Fruit fly (Drosophila melanogaster) whole organism, embryonic: Measurements from ENCODE around the gene obe.
A peak's percentile ranks its signal among the peaks of the same experiment; 100 is the strongest.

Experiments used
- Atf6 ChIP-seq: fragments of 200-800 bp; sonication (Bioruptor generic); IDR thresholded peaks from 2 replicates; pipeline ENCODE4 v1.3.6; 2022; ENCODE audit warnings: missing biosample characterization, missing genetic modification characterization
- CG10366 ChIP-seq: fragments of 200-800 bp; sonication (Bioruptor generic); IDR thresholded peaks from 2 replicates; pipeline ENCODE4 v1.3.6; 2022; ENCODE audit warnings: missing biosample characterization, missing genetic modification characterization
- CG11398 ChIP-seq: fragments of 200-800 bp; sonication (Bioruptor generic); optimal IDR thresholded peaks from 2 replicates; lab custom pipeline; 2016; ENCODE audit warnings: missing biosample characterization, missing genetic modification characterization
- CG11560 ChIP-seq: fragments of 200-800 bp; sonication (Bioruptor generic); IDR thresholded peaks from 3 replicates; pipeline ENCODE4 v1.3.6; 2022; ENCODE audit warnings: missing biosample characterization, missing genetic modification characterization
- CG11723 ChIP-seq: fragments of 200-800 bp; sonication (Bioruptor generic); optimal IDR thresholded peaks from 2 replicates; lab custom pipeline; 2017; ENCODE audit warnings: missing biosample characterization, mild to moderate bottlenecking, missing genetic modification characterization
- CG14710 ChIP-seq: fragments of 200-800 bp; sonication (Bioruptor generic); optimal IDR thresholded peaks from 3 replicates; lab custom pipeline; 2019; ENCODE audit warnings: missing biosample characterization, mild to moderate bottlenecking, missing genetic modification characterization, moderate library complexity
- CG1647 ChIP-seq: fragments of 200-800 bp; sonication (Bioruptor generic); optimal IDR thresholded peaks from 3 replicates; lab custom pipeline; 2016; ENCODE audit warnings: missing biosample characterization, missing genetic modification characterization
- CG1792 ChIP-seq: fragments of 200-800 bp; sonication (Bioruptor generic); optimal IDR thresholded peaks from 2 replicates; lab custom pipeline; 2016; ENCODE audit warnings: missing biosample characterization, missing genetic modification characterization
- CG18476 ChIP-seq: fragments of 200-800 bp; sonication (Bioruptor generic); optimal IDR thresholded peaks from 2 replicates; lab custom pipeline; 2016; ENCODE audit warnings: missing biosample characterization, mild to moderate bottlenecking, missing genetic modification characterization
- CG18764 ChIP-seq: fragments of 200-800 bp; sonication (Bioruptor generic); optimal IDR thresholded peaks from 3 replicates; lab custom pipeline; 2016; ENCODE audit warnings: missing biosample characterization, missing genetic modification characterization
- CG30403 ChIP-seq: fragments of 200-800 bp; sonication (Bioruptor generic); optimal IDR thresholded peaks from 3 replicates; lab custom pipeline; 2016; ENCODE audit warnings: missing biosample characterization, missing genetic modification characterization
- CG31365 ChIP-seq: fragments of 200-800 bp; sonication (Bioruptor generic); optimal IDR thresholded peaks from 2 replicates; lab custom pipeline; 2018; ENCODE audit warnings: missing biosample characterization, mild to moderate bottlenecking, missing genetic modification characterization
- CG32772 ChIP-seq: fragments of 200-800 bp; sonication (Bioruptor generic); IDR thresholded peaks from 2 replicates; pipeline ENCODE4 v1.3.6; 2022; ENCODE audit warnings: missing biosample characterization, missing genetic modification characterization
- CG33557 ChIP-seq: fragments of 200-800 bp; sonication (Bioruptor generic); optimal IDR thresholded peaks from 2 replicates; lab custom pipeline; 2019; ENCODE audit warnings: missing biosample characterization, mild to moderate bottlenecking, missing genetic modification characterization, moderate library complexity
- CG3407 ChIP-seq: fragments of 200-800 bp; sonication (Bioruptor generic); optimal IDR thresholded peaks from 2 replicates; lab custom pipeline; 2018; ENCODE audit warnings: missing biosample characterization, mild to moderate bottlenecking, missing genetic modification characterization
- CG34422 ChIP-seq: fragments of 200-800 bp; sonication (Bioruptor generic); IDR thresholded peaks from 3 replicates; pipeline ENCODE4 v1.3.6; 2022; ENCODE audit warnings: missing biosample characterization, missing genetic modification characterization
- CG42726 ChIP-seq: fragments of 200-800 bp; sonication (Bioruptor generic); IDR thresholded peaks from 2 replicates; pipeline ENCODE4 v1.3.6; 2022; ENCODE audit warnings: missing biosample characterization, missing genetic modification characterization; ENCODE audit not compliant: partially characterized antibody
- CG43689 ChIP-seq: fragments of 200-800 bp; sonication (Bioruptor generic); IDR thresholded peaks from 2 replicates; pipeline ENCODE4 v1.3.6; 2022; ENCODE audit warnings: missing biosample characterization, missing genetic modification characterization
- CG5180 ChIP-seq: fragments of 200-800 bp; sonication (Bioruptor generic); optimal IDR thresholded peaks from 3 replicates; lab custom pipeline; 2017; ENCODE audit warnings: missing biosample characterization, missing genetic modification characterization, mild to moderate bottlenecking, moderate library complexity, missing genetic modification reagents
- CG5245 ChIP-seq: fragments of 200-800 bp; sonication (Bioruptor generic); optimal IDR thresholded peaks from 3 replicates; lab custom pipeline; 2016; ENCODE audit warnings: missing biosample characterization, missing genetic modification characterization
- CG8765 ChIP-seq: fragments of 200-800 bp; sonication (Bioruptor generic); IDR thresholded peaks from 2 replicates; pipeline ENCODE4 v1.3.6; 2022; ENCODE audit warnings: missing biosample characterization, missing genetic modification characterization
- E2f2 ChIP-seq: fragments of 200-800 bp; sonication (Bioruptor generic); IDR thresholded peaks from 2 replicates; pipeline ENCODE4 v1.3.6; 2022; ENCODE audit warnings: missing biosample characterization, missing genetic modification characterization
- HLHmδ ChIP-seq: fragments of 200-800 bp; sonication (Bioruptor generic); optimal IDR thresholded peaks from 2 replicates; lab custom pipeline; 2018; ENCODE audit warnings: missing biosample characterization, mild to moderate bottlenecking, missing genetic modification characterization, moderate library complexity
- HmgZ ChIP-seq: fragments of 200-800 bp; sonication (Bioruptor generic); optimal IDR thresholded peaks from 2 replicates; lab custom pipeline; 2018; ENCODE audit warnings: missing biosample characterization, mild to moderate bottlenecking, missing genetic modification characterization
- Hr51 ChIP-seq, 2 experiments: fragments of 200-800 bp; sonication (Bioruptor generic); optimal IDR thresholded peaks; 2 replicates in 1 of 2; 3 replicates in 1 of 2; lab custom pipeline; 2016 to 2018; ENCODE audit warnings: missing biosample characterization in 2 of 2, missing genetic modification characterization in 2 of 2, mild to moderate bottlenecking in 1 of 2, moderate library complexity in 1 of 2
- Lhr ChIP-seq: fragments of 200-800 bp; sonication (Bioruptor generic); optimal IDR thresholded peaks from 3 replicates; lab custom pipeline; 2017; ENCODE audit warnings: mild to moderate bottlenecking, missing biosample characterization, missing genetic modification reagents, missing genetic modification characterization
- NFAT ChIP-seq: fragments of 200-800 bp; sonication (Bioruptor generic); IDR thresholded peaks from 2 replicates; pipeline ENCODE4 v1.3.6; 2022; ENCODE audit warnings: missing biosample characterization, missing genetic modification characterization
- Oli ChIP-seq: fragments of 200-800 bp; sonication (Bioruptor generic); optimal IDR thresholded peaks from 2 replicates; lab custom pipeline; 2018; ENCODE audit warnings: missing biosample characterization, mild to moderate bottlenecking, missing genetic modification characterization, moderate library complexity
- Optix ChIP-seq: fragments of 200-800 bp; sonication (Bioruptor generic); IDR thresholded peaks from 3 replicates; pipeline ENCODE4 v1.3.6; 2022; ENCODE audit warnings: missing biosample characterization, missing genetic modification characterization
- Six4 ChIP-seq: fragments of 200-800 bp; sonication (Bioruptor generic); optimal IDR thresholded peaks from 2 replicates; lab custom pipeline; 2016; ENCODE audit warnings: missing biosample characterization, missing genetic modification characterization
- Taf1 ChIP-seq: fragments of 200-800 bp; sonication (Bioruptor generic); IDR thresholded peaks from 2 replicates; pipeline ENCODE4 v1.3.6; 2022; ENCODE audit warnings: missing biosample characterization, missing genetic modification characterization
- Vsx1 ChIP-seq: fragments of 200-800 bp; sonication (Bioruptor generic); optimal IDR thresholded peaks from 2 replicates; lab custom pipeline; 2017; ENCODE audit warnings: missing biosample characterization, mild to moderate bottlenecking, missing genetic modification characterization, missing genetic modification reagents
- amos ChIP-seq: fragments of 200-800 bp; sonication (Bioruptor generic); IDR thresholded peaks from 2 replicates; pipeline ENCODE4 v1.3.6; 2022; ENCODE audit warnings: missing biosample characterization, missing genetic modification characterization; ENCODE audit not compliant: partially characterized antibody
- bcd ChIP-seq: fragments of 200-800 bp; sonication (Bioruptor generic); optimal IDR thresholded peaks from 2 replicates; lab custom pipeline; 2017; ENCODE audit warnings: missing biosample characterization, mild to moderate bottlenecking, missing genetic modification characterization
- bigmax ChIP-seq: fragments of 200-800 bp; sonication (Bioruptor generic); optimal IDR thresholded peaks from 2 replicates; lab custom pipeline; 2018; ENCODE audit warnings: missing biosample characterization, mild to moderate bottlenecking, missing genetic modification characterization
- bsh ChIP-seq, 2 experiments: fragments of 200-800 bp; sonication (Bioruptor generic); optimal IDR thresholded peaks; 2 replicates each; lab custom pipeline; 2017 to 2018; ENCODE audit warnings: mild to moderate bottlenecking in 2 of 2, missing biosample characterization in 2 of 2, missing genetic modification characterization in 2 of 2, moderate library complexity in 1 of 2
- cas ChIP-seq: fragments of 200-800 bp; sonication (Bioruptor generic); IDR thresholded peaks from 2 replicates; pipeline ENCODE4 v1.3.6; 2022; ENCODE audit warnings: missing biosample characterization, missing genetic modification characterization
- en ChIP-seq: fragments of 200-800 bp; sonication (Bioruptor generic); optimal IDR thresholded peaks from 2 replicates; lab custom pipeline; 2016; ENCODE audit warnings: missing biosample characterization, missing genetic modification characterization
- esg ChIP-seq: fragments of 200-800 bp; sonication (Bioruptor generic); conservative IDR thresholded peaks from 2 replicates; pipeline ENCODE4 v1.3.6; 2022; ENCODE audit warnings: missing biosample characterization, missing genetic modification characterization
- fd96Cb ChIP-seq: fragments of 200-800 bp; sonication (Bioruptor generic); optimal IDR thresholded peaks from 2 replicates; lab custom pipeline; 2018; ENCODE audit warnings: missing biosample characterization, mild to moderate bottlenecking, missing genetic modification characterization, moderate library complexity
- gem ChIP-seq: fragments of 200-800 bp; sonication (Bioruptor generic); optimal IDR thresholded peaks from 2 replicates; lab custom pipeline; 2019; ENCODE audit warnings: missing biosample characterization, mild to moderate bottlenecking, missing genetic modification characterization, moderate library complexity
- ken ChIP-seq: fragments of 200-800 bp; sonication (Bioruptor generic); IDR thresholded peaks from 3 replicates; pipeline ENCODE4 v1.3.6; 2022; ENCODE audit warnings: missing biosample characterization, missing genetic modification characterization
- otp ChIP-seq: fragments of 200-800 bp; sonication (Bioruptor generic); IDR thresholded peaks from 3 replicates; pipeline ENCODE4, ENCODE4 v1.3.6; 2022; ENCODE audit warnings: missing biosample characterization, missing genetic modification characterization
- pan ChIP-seq, 4 experiments: fragments of >200 bp in 3 of 4; fragments of 200-800 bp in 1 of 4; sonication (Bioruptor generic) in 1 of 4; optimal IDR thresholded peaks in 3 of 4; IDR thresholded peaks in 1 of 4; 2 replicates each; pipeline versions ENCODE4 v1.3.6 to Lab custom; 2017 to 2022; ENCODE audit warnings: missing biosample characterization in 2 of 4, missing genetic modification characterization in 2 of 4, mixed read lengths in 1 of 4
- phol ChIP-seq: fragments of 200-800 bp; sonication (Bioruptor generic); optimal IDR thresholded peaks from 3 replicates; lab custom pipeline; 2018; ENCODE audit warnings: missing biosample characterization, mild to moderate bottlenecking, missing genetic modification characterization, moderate library complexity
- sd ChIP-seq: fragments of 200-800 bp; sonication (Bioruptor generic); optimal IDR thresholded peaks from 3 replicates; lab custom pipeline; 2018; ENCODE audit warnings: missing biosample characterization, mild to moderate bottlenecking, missing genetic modification characterization, moderate library complexity
- sima ChIP-seq: fragments of 200-800 bp; sonication (Bioruptor generic); optimal IDR thresholded peaks from 2 replicates; lab custom pipeline; 2016; ENCODE audit warnings: missing biosample characterization, missing genetic modification characterization
- vfl ChIP-seq: fragments of 200-800 bp; sonication (Bioruptor generic); optimal IDR thresholded peaks from 2 replicates; lab custom pipeline; 2016; ENCODE audit warnings: missing biosample characterization, missing genetic modification characterization
- zen ChIP-seq: fragments of 200-800 bp; sonication (Bioruptor generic); optimal IDR thresholded peaks from 3 replicates; lab custom pipeline; 2018; ENCODE audit warnings: missing biosample characterization, mild to moderate bottlenecking, missing genetic modification characterization, moderate library complexity

obe gene

DNA sequence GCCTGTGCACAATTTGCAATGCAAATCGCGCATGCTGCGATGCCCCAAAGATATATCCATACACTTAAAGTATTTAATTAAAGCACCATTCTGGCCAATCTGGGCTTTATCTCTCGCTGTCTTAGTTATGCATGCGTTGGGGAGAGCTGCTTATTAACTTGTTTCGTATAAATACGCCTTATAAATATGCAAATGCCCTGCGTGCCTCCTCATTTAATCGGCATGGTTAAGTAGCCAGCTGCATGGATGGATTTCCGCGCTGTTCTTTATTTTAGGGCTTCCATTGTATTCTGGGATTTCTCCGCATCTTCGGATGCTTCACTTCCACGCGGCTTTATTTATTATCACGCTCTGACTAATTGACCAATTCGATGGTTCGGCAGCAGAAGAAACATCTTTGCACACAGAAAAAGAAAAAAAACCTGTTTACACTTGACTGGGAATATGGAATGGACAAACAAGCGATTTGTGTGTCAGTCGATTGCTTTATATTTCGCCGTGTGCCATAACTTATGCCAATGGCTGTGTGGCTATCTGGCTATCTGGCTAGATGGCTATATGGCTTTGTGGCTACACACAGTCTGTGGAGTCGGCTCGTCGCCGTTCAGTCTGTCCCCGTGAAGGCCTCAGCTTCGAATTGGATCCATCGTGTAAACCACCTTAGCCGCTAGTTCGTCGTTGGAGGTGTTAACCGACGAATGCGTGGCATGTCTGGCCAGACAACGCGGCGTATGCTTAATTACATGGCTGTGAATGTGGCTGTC lies 34.3 kb upstream of the obe start (continued):
- TF ChIP-seq esg (GFP tag; lab: Robert Waterston, UW), result no peak
- no peak for TF ChIP-seq CG18764
- peak; percentile 56 for TF ChIP-seq sd (tag; lab: Kevin White, UChicago)
- TF ChIP-seq CG32772 (GFP tag; lab: Robert Waterston, UW), result no peak
- no peak for TF ChIP-seq bsh (GFP tag; optimal IDR thresholded peaks at IDR 0.05; lab: Kevin White, UChicago)
- TF ChIP-seq CG3407 (GFP tag; lab: Kevin White, UChicago), result no peak
- no peak for TF ChIP-seq Oli (tag; lab: Kevin White, UChicago)
- TF ChIP-seq phol (tag; lab: Kevin White, UChicago), result no peak
- no peak for TF ChIP-seq CG31365 (tag; lab: Kevin White, UChicago)
- TF ChIP-seq vfl (GFP tag; lab: Kevin White, UChicago), result no peak
- TF ChIP-seq CG1647, result no peak
- TF ChIP-seq HLHmδ, result no peak
- TF ChIP-seq CG30403 (GFP tag; lab: Kevin White, UChicago), result no peak
- TF ChIP-seq Vsx1 (GFP tag; lab: Kevin White, UChicago), result peak; percentile 62
- TF ChIP-seq amos, result no peak
- TF ChIP-seq CG5245, result no peak
- no peak for TF ChIP-seq en
- TF ChIP-seq bigmax (GFP tag; lab: Kevin White, UChicago), result no peak
- TF ChIP-seq fd96Cb, result no peak
- TF ChIP-seq cas (GFP tag; lab: Robert Waterston, UW), result no peak
- no peak for TF ChIP-seq otp (GFP tag; lab: Robert Waterston, UW)
- TF ChIP-seq CG42726 (GFP tag; lab: Robert Waterston, UW), result no peak
- no peak for TF ChIP-seq sima (GFP tag; lab: Kevin White, UChicago)
- no peak for TF ChIP-seq gem (tag; lab: Kevin White, UChicago)
- no peak for TF ChIP-seq Hr51 (GFP tag; optimal IDR thresholded peaks at IDR 0.05; lab: Kevin White, UChicago)
- no peak for TF ChIP-seq CG8765 (GFP tag; lab: Robert Waterston, UW)
- no peak for TF ChIP-seq pan (optimal IDR thresholded peaks at IDR 0.05; lab: Kevin White, UChicago)
- no peak for TF ChIP-seq pan (GFP tag; optimal IDR thresholded peaks at IDR 0.05 in 1 of 2, IDR thresholded peaks at IDR 0.05 in 1 of 2)
- TF ChIP-seq CG1792, result no peak
- no peak for TF ChIP-seq CG18476 (GFP tag; lab: Kevin White, UChicago)
- no peak for TF ChIP-seq HmgZ (tag; lab: Kevin White, UChicago)
- TF ChIP-seq CG14710 (tag; lab: Kevin White, UChicago), result no peak
- TF ChIP-seq CG11398 (GFP tag; lab: Kevin White, UChicago), result no peak
- TF ChIP-seq NFAT (GFP tag; lab: Robert Waterston, UW), result no peak
- TF ChIP-seq E2f2 (GFP tag; lab: Robert Waterston, UW), result no peak
- TF ChIP-seq bcd (GFP tag; lab: Kevin White, UChicago), result no peak
- TF ChIP-seq CG10366 (GFP tag; lab: Robert Waterston, UW), result no peak
- no peak for TF ChIP-seq Lhr (GFP tag; lab: Kevin White, UChicago)
- TF ChIP-seq CG5180 (GFP tag; lab: Kevin White, UChicago), result peak; percentile 24
- no peak for TF ChIP-seq Optix (GFP tag; lab: Robert Waterston, UW)
- TF ChIP-seq ken, result no peak
- no peak for TF ChIP-seq Taf1 (GFP tag; lab: Robert Waterston, UW)
- TF ChIP-seq zen, result no peak
- no peak for TF ChIP-seq CG43689 (GFP tag; lab: Robert Waterston, UW)
- no peak for TF ChIP-seq CG11723
- TF ChIP-seq CG34422 (GFP tag; lab: Robert Waterston, UW), result no peak
- TF ChIP-seq Six4, result no peak
- no peak for TF ChIP-seq Atf6 (GFP tag; lab: Robert Waterston, UW)
- no peak for TF ChIP-seq CG11560 (tag; lab: Robert Waterston, UW)
- no peak for TF ChIP-seq CG33557 (GFP tag; lab: Kevin White, UChicago)
